Worm (Caenorhabditis elegans) whole organism, L4/young adult: ENCODE measurements around the gene F35H10.3.

ENCODE experiments used
- W03F9.2 ChIP-seq: fragments of 150-350 bp; optimal IDR thresholded peaks from 2 replicates; lab custom pipeline; 2014; ENCODE audit warnings: missing biosample characterization, missing genetic modification characterization
- dao-5 ChIP-seq: sonication (generic microtip); optimal IDR thresholded peaks from 2 replicates; lab custom pipeline; 2016; ENCODE audit warnings: missing genotype, missing genetic modification characterization, moderate library complexity, missing compliant biosample characterization
- him-1 ChIP-seq: sonication (generic microtip); optimal IDR thresholded peaks from 2 replicates; lab custom pipeline; 2016; ENCODE audit warnings: missing genotype, missing genetic modification reagents, missing genetic modification characterization, missing compliant biosample characterization

DNA sequence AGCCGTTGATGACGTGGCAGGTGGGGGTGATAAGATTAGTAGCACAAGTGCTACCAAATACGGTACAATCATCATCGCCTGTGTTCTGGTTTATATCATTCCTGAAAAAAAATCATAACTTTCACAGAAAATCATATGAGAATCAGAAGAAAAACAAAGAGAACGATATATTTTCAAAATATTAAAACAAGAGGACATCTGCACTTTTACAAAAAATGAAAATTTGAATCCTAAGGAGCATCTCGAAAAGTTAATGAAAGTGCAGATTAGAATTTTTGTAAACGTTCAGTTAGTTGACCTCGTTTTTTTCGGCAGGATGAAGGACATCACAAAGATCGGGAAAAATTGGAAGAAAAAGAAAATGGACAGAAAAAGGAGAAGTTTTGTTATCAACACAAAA is 12.9 kb upstream of the F35H10.3 start, which contains the start of gene F35H10.10:
- no peak for TF ChIP-seq him-1 (tag; lab: Kevin White, UChicago)
- TF ChIP-seq W03F9.2 = no peak
- no peak for TF ChIP-seq dao-5 (tag; lab: Kevin White, UChicago)
